Fruit fly (Drosophila melanogaster) whole organism, embryonic: ENCODE data around the gene CG10694.

Experiments used
- Asciz ChIP-seq: fragments of 200-800 bp; sonication (Bioruptor generic); optimal IDR thresholded peaks from 2 replicates; lab custom pipeline; 2017; ENCODE audit warnings: missing biosample characterization, mild to moderate bottlenecking, missing genetic modification characterization, missing genetic modification reagents
- Atf6 ChIP-seq: fragments of 200-800 bp; sonication (Bioruptor generic); IDR thresholded peaks from 2 replicates; pipeline ENCODE4 v1.3.6; 2022; ENCODE audit warnings: missing biosample characterization, missing genetic modification characterization
- BEAF-32 ChIP-seq: fragments of 200-800 bp; sonication (Bioruptor generic); optimal IDR thresholded peaks from 3 replicates; lab custom pipeline; 2017; ENCODE audit warnings: missing biosample characterization, missing genetic modification characterization, mild to moderate bottlenecking, moderate library complexity, missing genetic modification reagents
- CG10321 ChIP-seq: fragments of 200-800 bp; sonication (Bioruptor generic); IDR thresholded peaks from 2 replicates; pipeline ENCODE4 v1.3.6; 2022; ENCODE audit warnings: missing biosample characterization, missing genetic modification characterization
- CG10366 ChIP-seq: fragments of 200-800 bp; sonication (Bioruptor generic); IDR thresholded peaks from 2 replicates; pipeline ENCODE4 v1.3.6; 2022; ENCODE audit warnings: missing biosample characterization, missing genetic modification characterization
- CG10543 ChIP-seq: fragments of 200-800 bp; sonication (Bioruptor generic); optimal IDR thresholded peaks from 3 replicates; lab custom pipeline; 2017; ENCODE audit warnings: missing biosample characterization, mild to moderate bottlenecking, missing genetic modification characterization, moderate library complexity
- CG12104 ChIP-seq: fragments of 200-800 bp; sonication (Bioruptor generic); optimal IDR thresholded peaks from 3 replicates; lab custom pipeline; 2016; ENCODE audit warnings: missing biosample characterization, missing genetic modification characterization
- CG13287 ChIP-seq: fragments of 200-800 bp; sonication (Bioruptor generic); IDR thresholded peaks from 2 replicates; pipeline ENCODE4 v1.3.6; 2022; ENCODE audit warnings: missing biosample characterization, missing genetic modification characterization; ENCODE audit not compliant: partially characterized antibody
- CG13894 ChIP-seq: fragments of 200-800 bp; sonication (Bioruptor generic); optimal IDR thresholded peaks from 3 replicates; lab custom pipeline; 2018; ENCODE audit warnings: missing biosample characterization, mild to moderate bottlenecking, missing genetic modification characterization, moderate library complexity
- CG34376 ChIP-seq: fragments of 200-800 bp; sonication (Bioruptor generic); optimal IDR thresholded peaks from 2 replicates; lab custom pipeline; 2018; ENCODE audit warnings: missing biosample characterization, mild to moderate bottlenecking, missing genetic modification characterization
- CG4282 ChIP-seq: fragments of 200-800 bp; sonication (Bioruptor generic); optimal IDR thresholded peaks from 2 replicates; lab custom pipeline; 2016; ENCODE audit warnings: missing biosample characterization, missing genetic modification characterization
- CG4854 ChIP-seq: fragments of 200-800 bp; sonication (Bioruptor generic); optimal IDR thresholded peaks from 2 replicates; lab custom pipeline; 2016; ENCODE audit warnings: missing biosample characterization, missing genetic modification characterization, inconsistent platforms
- CG6813 ChIP-seq: fragments of 200-800 bp; sonication (Bioruptor generic); optimal IDR thresholded peaks from 2 replicates; lab custom pipeline; 2017; ENCODE audit warnings: missing biosample characterization, missing genetic modification characterization, mild to moderate bottlenecking, moderate library complexity, missing genetic modification reagents
- CG7357 ChIP-seq: fragments of 200-800 bp; sonication (Bioruptor generic); IDR thresholded peaks from 3 replicates; pipeline ENCODE4 v1.3.6; 2022; ENCODE audit warnings: missing biosample characterization, missing genetic modification characterization
- CG7963 ChIP-seq: fragments of 200-800 bp; sonication (Bioruptor generic); IDR thresholded peaks from 3 replicates; pipeline ENCODE4 v1.3.6; 2022; ENCODE audit warnings: missing biosample characterization, missing genetic modification characterization; ENCODE audit not compliant: partially characterized antibody
- CG8089 ChIP-seq: fragments of 200-800 bp; sonication (Bioruptor generic); optimal IDR thresholded peaks from 3 replicates; lab custom pipeline; 2016; ENCODE audit warnings: missing biosample characterization, missing genetic modification characterization
- CG8290 ChIP-seq, 3 experiments: fragments of 200-800 bp; sonication (Bioruptor generic); optimal IDR thresholded peaks; 2 replicates each; lab custom pipeline; 2016 to 2019; ENCODE audit warnings: missing biosample characterization in 3 of 3, missing genetic modification characterization in 3 of 3, mild to moderate bottlenecking in 2 of 3, moderate library complexity in 1 of 3
- CrebB ChIP-seq: fragments of 200-800 bp; sonication (Bioruptor generic); optimal IDR thresholded peaks from 3 replicates; lab custom pipeline; 2018; ENCODE audit warnings: missing biosample characterization, mild to moderate bottlenecking, missing genetic modification characterization
- Dip2 ChIP-seq: fragments of 200-800 bp; sonication (Bioruptor generic); IDR thresholded peaks from 2 replicates; pipeline ENCODE4 v1.3.6; 2022; ENCODE audit warnings: missing biosample characterization, missing genetic modification characterization
- Dref ChIP-seq: fragments of 200-800 bp; sonication (Bioruptor generic); IDR thresholded peaks from 2 replicates; pipeline ENCODE4 v1.3.6; 2022; ENCODE audit warnings: missing biosample characterization, missing genetic modification characterization
- E2f2 ChIP-seq: fragments of 200-800 bp; sonication (Bioruptor generic); IDR thresholded peaks from 2 replicates; pipeline ENCODE4 v1.3.6; 2022; ENCODE audit warnings: missing biosample characterization, missing genetic modification characterization
- Ets65A ChIP-seq: fragments of 200-800 bp; sonication (Bioruptor generic); peaks from one replicate; lab custom pipeline; 2016; ENCODE audit warnings: missing biosample characterization, missing genetic modification characterization
- Fer1 ChIP-seq: fragments of 200-800 bp; sonication (Bioruptor generic); optimal IDR thresholded peaks from 2 replicates; lab custom pipeline; 2017; ENCODE audit warnings: missing biosample characterization, mild to moderate bottlenecking, missing genetic modification characterization
- Hmr ChIP-seq: fragments of 200-800 bp; sonication (Bioruptor generic); optimal IDR thresholded peaks from 3 replicates; lab custom pipeline; 2017; ENCODE audit warnings: mild to moderate bottlenecking, missing biosample characterization, missing genetic modification reagents, missing genetic modification characterization
- Lim3 ChIP-seq: fragments of 200-800 bp; sonication (Bioruptor generic); IDR thresholded peaks from 2 replicates; pipeline ENCODE4 v1.3.6; 2022; ENCODE audit warnings: missing biosample characterization, missing genetic modification characterization
- Med ChIP-seq: fragments of 200-800 bp; sonication (Bioruptor generic); peaks from one replicate; lab custom pipeline; 2016; ENCODE audit warnings: missing biosample characterization, missing genetic modification characterization, mild to moderate bottlenecking, inconsistent platforms, moderate library complexity
- Opbp ChIP-seq: fragments of 200-800 bp; sonication (Bioruptor generic); IDR thresholded peaks from 3 replicates; pipeline ENCODE4 v1.3.6; 2022; ENCODE audit warnings: missing biosample characterization, missing genetic modification characterization; ENCODE audit not compliant: partially characterized antibody
- Ssrp ChIP-seq: fragments of 200-800 bp; sonication (Bioruptor generic); optimal IDR thresholded peaks from 2 replicates; lab custom pipeline; 2018; ENCODE audit warnings: missing biosample characterization, mild to moderate bottlenecking, missing genetic modification characterization, moderate library complexity
- Usf ChIP-seq: fragments of 200-800 bp; sonication (Bioruptor generic); optimal IDR thresholded peaks from 2 replicates; lab custom pipeline; 2017; ENCODE audit warnings: missing genotype, missing biosample characterization, missing genetic modification characterization
- Vsx1 ChIP-seq: fragments of 200-800 bp; sonication (Bioruptor generic); optimal IDR thresholded peaks from 2 replicates; lab custom pipeline; 2017; ENCODE audit warnings: missing biosample characterization, mild to moderate bottlenecking, missing genetic modification characterization, missing genetic modification reagents
- bab2 ChIP-seq: fragments of 200-800 bp; sonication (Bioruptor generic); optimal IDR thresholded peaks from 2 replicates; lab custom pipeline; 2016; ENCODE audit warnings: missing biosample characterization, missing genetic modification characterization
- bcd ChIP-seq: fragments of 200-800 bp; sonication (Bioruptor generic); optimal IDR thresholded peaks from 2 replicates; lab custom pipeline; 2017; ENCODE audit warnings: missing biosample characterization, mild to moderate bottlenecking, missing genetic modification characterization
- corto ChIP-seq: fragments of 200-800 bp; sonication (Bioruptor generic); optimal IDR thresholded peaks from 2 replicates; lab custom pipeline; 2016; ENCODE audit warnings: missing biosample characterization, mild to moderate bottlenecking, missing genetic modification characterization, moderate library complexity
- crp ChIP-seq, 2 experiments: fragments of 200-800 bp; sonication (Bioruptor generic); optimal IDR thresholded peaks; 2 replicates in 1 of 2; 3 replicates in 1 of 2; lab custom pipeline; 2017; ENCODE audit warnings: missing biosample characterization in 2 of 2, missing genetic modification characterization in 2 of 2, mild to moderate bottlenecking in 1 of 2, moderate library complexity in 1 of 2
- cwo ChIP-seq: fragments of 200-800 bp; sonication (Bioruptor generic); optimal IDR thresholded peaks from 3 replicates; lab custom pipeline; 2017; ENCODE audit warnings: missing biosample characterization, missing genetic modification characterization, mild to moderate bottlenecking, moderate library complexity, missing genetic modification reagents
- ftz-f1 ChIP-seq: fragments of 200-800 bp; sonication (Bioruptor generic); optimal IDR thresholded peaks from 2 replicates; lab custom pipeline; 2016; ENCODE audit warnings: missing biosample characterization, missing genetic modification characterization
- hth ChIP-seq: fragments of >200 bp; optimal IDR thresholded peaks from 2 replicates; lab custom pipeline; 2017; ENCODE audit warnings: inconsistent platforms
- lbe ChIP-seq: fragments of 200-800 bp; sonication (Bioruptor generic); optimal IDR thresholded peaks from 2 replicates; lab custom pipeline; 2016; ENCODE audit warnings: missing biosample characterization, mild to moderate bottlenecking, missing genetic modification characterization
- otp ChIP-seq: fragments of 200-800 bp; sonication (Bioruptor generic); IDR thresholded peaks from 3 replicates; pipeline ENCODE4, ENCODE4 v1.3.6; 2022; ENCODE audit warnings: missing biosample characterization, missing genetic modification characterization
- phol ChIP-seq: fragments of 200-800 bp; sonication (Bioruptor generic); optimal IDR thresholded peaks from 3 replicates; lab custom pipeline; 2018; ENCODE audit warnings: missing biosample characterization, mild to moderate bottlenecking, missing genetic modification characterization, moderate library complexity
- pum ChIP-seq: fragments of 200-800 bp; sonication (Bioruptor generic); optimal IDR thresholded peaks from 2 replicates; lab custom pipeline; 2016; ENCODE audit warnings: missing biosample characterization, missing genetic modification characterization
- sd ChIP-seq: fragments of 200-800 bp; sonication (Bioruptor generic); optimal IDR thresholded peaks from 3 replicates; lab custom pipeline; 2018; ENCODE audit warnings: missing biosample characterization, mild to moderate bottlenecking, missing genetic modification characterization, moderate library complexity
- slbo ChIP-seq: fragments of 200-800 bp; sonication (Bioruptor generic); IDR thresholded peaks from 2 replicates; pipeline ENCODE4 v1.3.6; 2022; ENCODE audit warnings: missing biosample characterization, missing genetic modification characterization
- tap ChIP-seq: fragments of 200-800 bp; optimal IDR thresholded peaks from 3 replicates; lab custom pipeline; 2019; ENCODE audit warnings: missing biosample characterization, mild to moderate bottlenecking, missing genetic modification characterization, moderate library complexity
- tgo ChIP-seq: fragments of 200-800 bp; sonication (Bioruptor generic); IDR thresholded peaks from 3 replicates; pipeline ENCODE4 v1.3.6; 2022; ENCODE audit warnings: missing biosample characterization, missing genetic modification characterization
- tio ChIP-seq: fragments of 200-800 bp; sonication (Bioruptor generic); optimal IDR thresholded peaks from 2 replicates; lab custom pipeline; 2017; ENCODE audit warnings: missing biosample characterization, missing genetic modification characterization, inconsistent platforms
- tna ChIP-seq: fragments of 200-800 bp; sonication (Bioruptor generic); IDR thresholded peaks from 2 replicates; pipeline ENCODE4 v1.3.6; 2022; ENCODE audit warnings: missing biosample characterization, missing genetic modification characterization; ENCODE audit not compliant: partially characterized antibody
- z ChIP-seq: fragments of 200-800 bp; sonication (Bioruptor generic); IDR thresholded peaks from 3 replicates; pipeline ENCODE4 v1.3.6; 2022; ENCODE audit warnings: missing biosample characterization, missing genetic modification characterization

CG10694 gene

dm6 chr3R:24106879-24107441 lies at the start of gene CG10694:
TSS of gene CG10694 (plus strand) at chr3R:24107391.
- TF ChIP-seq bcd (GFP tag; lab: Kevin White, UChicago) (no peak), Ets65A (GFP tag; lab: Kevin White, UChicago) (peak; percentile 87), Med (GFP tag; lab: Kevin White, UChicago) (peak; percentile 63), crp (GFP tag; optimal IDR thresholded peaks at IDR 0.05; lab: Kevin White, UChicago) (no peak), otp (GFP tag; lab: Robert Waterston, UW) (no peak), tgo (GFP tag; lab: Robert Waterston, UW) (no peak), Ssrp (no peak), CG34376 (GFP tag; lab: Kevin White, UChicago) (no peak), Asciz (GFP tag; lab: Kevin White, UChicago) (no peak), Dip2 (GFP tag; lab: Robert Waterston, UW) (no peak)

DNA sequence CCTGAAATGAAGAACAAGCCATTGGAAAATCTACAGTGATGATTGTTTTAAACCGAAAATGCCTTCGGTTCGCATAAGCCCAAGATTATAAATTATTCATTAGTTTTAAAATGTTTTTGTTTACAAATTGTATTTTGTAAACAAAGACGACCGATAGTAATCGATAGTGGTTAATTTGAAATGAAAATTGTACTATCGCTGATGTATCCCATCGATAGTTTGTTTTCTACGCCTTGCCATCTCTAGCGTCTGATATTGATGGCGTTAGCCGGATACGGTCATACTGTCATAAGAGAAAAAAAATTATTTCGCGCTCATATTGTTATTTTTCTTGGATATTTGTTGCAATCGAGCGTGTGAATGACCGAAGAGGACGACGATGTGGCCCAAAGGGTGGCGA lies 49.1 kb upstream of the CG10694 start, which contains the start of gene SMC1:
Gene SMC1 (plus strand): TSS at position 247 of the 400 bp plus-strand sequence.
- TF ChIP-seq Hmr (GFP tag; lab: Kevin White, UChicago) (no peak), BEAF-32 (GFP tag; lab: Kevin White, UChicago) (peak; percentile 99), CG7963 (GFP tag; lab: Robert Waterston, UW) (peak; percentile 99), tna (GFP tag; lab: Robert Waterston, UW) (peak; percentile 97), Usf (GFP tag; lab: Kevin White, UChicago) (no peak), Opbp (GFP tag; lab: Robert Waterston, UW) (peak; percentile 100), E2f2 (GFP tag; lab: Robert Waterston, UW) (peak; percentile 81), corto (GFP tag; lab: Kevin White, UChicago) (no peak), ftz-f1 (GFP tag; lab: Kevin White, UChicago) (peak; percentile 12), phol (tag; lab: Kevin White, UChicago) (peak; percentile 83), CrebB (tag; lab: Kevin White, UChicago) (peak; percentile 24), CG13894 (tag; lab: Kevin White, UChicago) (peak; percentile 83), CG10543 (GFP tag; lab: Kevin White, UChicago) (peak; percentile 73), slbo (GFP tag; lab: Robert Waterston, UW) (peak; percentile 72), CG8089 (GFP tag; lab: Kevin White, UChicago) (no peak), tap (tag; lab: Kevin White, UChicago) (no peak), CG12104 (GFP tag; lab: Kevin White, UChicago) (no peak), CG10321 (GFP tag; lab: Robert Waterston, UW) (no peak), cwo (GFP tag; lab: Kevin White, UChicago) (no peak), Atf6 (GFP tag; lab: Robert Waterston, UW) (peak; percentile 38; the same call in 1 of the 2 replicates), Dref (GFP tag; lab: Robert Waterston, UW) (peak; percentile 96), sd (tag; lab: Kevin White, UChicago) (no peak), CG4282 (no peak), CG34376 (GFP tag; lab: Kevin White, UChicago) (peak; percentile 42), CG10366 (no peak), hth (lab: Kevin White, UChicago) (no peak), CG8290 (GFP tag; optimal IDR thresholded peaks at IDR 0.05; lab: Kevin White, UChicago) (peak; percentile 51), CG8290 (tag; optimal IDR thresholded peaks at IDR 0.05; lab: Kevin White, UChicago) (peak in 1 of 2 experiments; percentile 83), lbe (peak; percentile 76), z (GFP tag; lab: Robert Waterston, UW) (no peak), CG6813 (no peak), CG13287 (GFP tag; lab: Robert Waterston, UW) (peak; percentile 100), Fer1 (peak; percentile 51), Asciz (GFP tag; lab: Kevin White, UChicago) (no peak), bab2 (GFP tag; lab: Kevin White, UChicago) (no peak), CG7357 (no peak), pum (GFP tag; lab: Kevin White, UChicago) (no peak), CG4854 (GFP tag; lab: Kevin White, UChicago) (peak; percentile 20), Lim3 (GFP tag; lab: Robert Waterston, UW) (no peak), Vsx1 (GFP tag; lab: Kevin White, UChicago) (no peak), tio (no peak)
